In the genomic region with DNA sequence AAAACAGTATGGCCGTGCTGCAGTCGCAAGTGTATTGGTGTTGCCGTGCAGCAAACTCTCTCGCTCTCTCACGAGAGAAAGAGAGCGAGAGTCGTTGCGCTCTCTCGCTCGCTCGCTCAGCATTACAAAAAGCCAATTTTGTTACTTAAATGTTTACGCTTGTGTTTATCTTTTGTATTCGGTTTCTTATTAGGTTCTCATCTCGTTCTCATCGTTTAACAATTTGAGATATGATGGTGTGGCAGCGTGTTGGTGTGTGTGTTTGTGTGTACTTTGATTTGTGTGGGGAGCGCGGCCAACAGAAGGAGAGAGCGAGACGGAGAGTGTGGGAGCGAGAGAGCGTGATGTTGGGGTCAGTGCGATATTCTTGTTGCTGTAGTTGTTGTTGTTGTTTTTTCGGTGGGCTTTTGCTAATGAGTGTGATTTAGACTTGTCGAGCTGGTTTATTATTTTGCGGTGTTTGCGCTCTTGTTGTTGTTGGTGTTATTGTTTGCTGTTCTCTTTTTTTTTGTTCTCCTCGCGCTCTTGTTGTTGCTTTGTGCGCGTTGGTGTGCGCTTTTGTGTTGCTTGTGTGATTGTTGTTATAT, we compare ENCODE assay signal across 4 fruit fly cellular contexts.
TF ChIP-seq lines count a peak whose summit lies in the region.

No protein-coding gene starts in this region.

TF ChIP-seq in whole organism, embryonic, 481 proteins besides CTCF, POLR2A, EP300 and RAD21 (continued from another document and continues in another):
- TF ChIP-seq CG11696 (GFP tag; IDR thresholded peaks at IDR 0.05; lab: Robert Waterston, UW) (no peak), pum (GFP tag; optimal IDR thresholded peaks at IDR 0.05; lab: Kevin White, UChicago) (no peak), CG9437 (GFP tag; optimal IDR thresholded peaks at IDR 0.05; lab: Kevin White, UChicago) (no peak), CG4820 (GFP tag; optimal IDR thresholded peaks at IDR 0.05; lab: Kevin White, UChicago) (no peak), NC2β (GFP tag; optimal IDR thresholded peaks at IDR 0.05; lab: Kevin White, UChicago) (no peak), CG10979 (tag; optimal IDR thresholded peaks at IDR 0.05; lab: Kevin White, UChicago) (peak; percentile 23), CG4328 (GFP tag; optimal IDR thresholded peaks at IDR 0.05; lab: Kevin White, UChicago) (peak; percentile 32), Ptx1 (GFP tag; IDR thresholded peaks at IDR 0.05; lab: Robert Waterston, UW) (peak; percentile 22; the same call in 1 of the 2 replicates), CG7271 (tag; optimal IDR thresholded peaks at IDR 0.05; lab: Kevin White, UChicago) (peak; percentile 1), CG1602 (GFP tag; optimal IDR thresholded peaks at IDR 0.05; lab: Kevin White, UChicago) (no peak), p53 (GFP tag; optimal IDR thresholded peaks at IDR 0.05; lab: Kevin White, UChicago) (no peak), chif (GFP tag; optimal IDR thresholded peaks at IDR 0.05; lab: Kevin White, UChicago) (no peak), Xbp1 (GFP tag; optimal IDR thresholded peaks at IDR 0.05; lab: Kevin White, UChicago) (no peak), crc (GFP tag; optimal IDR thresholded peaks at IDR 0.05; lab: Kevin White, UChicago) (no peak), ro (GFP tag; IDR thresholded peaks at IDR 0.05; lab: Robert Waterston, UW) (no peak), Meics (GFP tag; optimal IDR thresholded peaks at IDR 0.05; lab: Kevin White, UChicago) (peak; percentile 35), ato (GFP tag; IDR thresholded peaks at IDR 0.05; lab: Robert Waterston, UW; ENCODE audit: partially characterized antibody) (no peak), lov (optimal IDR thresholded peaks at IDR 0.05; lab: Kevin White, UChicago) (no peak), lov (GFP tag; IDR thresholded peaks at IDR 0.05; lab: Robert Waterston, UW) (no peak; the same call in 2 of the 3 replicates), NfI (GFP tag; optimal IDR thresholded peaks at IDR 0.05; lab: Kevin White, UChicago) (peak; percentile 24), sima (GFP tag; optimal IDR thresholded peaks at IDR 0.05; lab: Kevin White, UChicago) (no peak), Hey (tag; optimal IDR thresholded peaks at IDR 0.05; lab: Kevin White, UChicago) (peak; percentile 66), GATAe (GFP tag; conservative IDR thresholded peaks at IDR 0.05; lab: Robert Waterston, UW) (peak; percentile 54), en (GFP tag; optimal IDR thresholded peaks at IDR 0.05; lab: Kevin White, UChicago) (no peak), CG7745 (tag; optimal IDR thresholded peaks at IDR 0.05; lab: Kevin White, UChicago) (peak; percentile 76), CG32767 (GFP tag; IDR thresholded peaks at IDR 0.05; lab: Robert Waterston, UW) (peak; percentile 59; the same call in 1 of the 2 replicates), Tbp (GFP tag; optimal IDR thresholded peaks at IDR 0.05; lab: Kevin White, UChicago) (no peak), jing (GFP tag; optimal IDR thresholded peaks at IDR 0.05; lab: Kevin White, UChicago) (no peak), bab2 (GFP tag; optimal IDR thresholded peaks at IDR 0.05; lab: Kevin White, UChicago) (no peak), bigmax (GFP tag; optimal IDR thresholded peaks at IDR 0.05; lab: Kevin White, UChicago) (no peak), seq (GFP tag; IDR thresholded peaks at IDR 0.05; lab: Robert Waterston, UW) (peak; percentile 48; the same call in 1 of the 2 replicates)

TF ChIP-seq in whole organism, prepupa, 60 proteins besides CTCF, POLR2A, EP300 and RAD21 (continued from another document):
- TF ChIP-seq CG8119 (GFP tag; IDR thresholded peaks at IDR 0.05; lab: Robert Waterston, UW) (peak; percentile 49; the same call in 1 of the 3 replicates), topi (GFP tag; optimal IDR thresholded peaks at IDR 0.05; lab: Kevin White, UChicago) (peak; percentile 15), CG6163 (GFP tag; IDR thresholded peaks at IDR 0.05; lab: Robert Waterston, UW) (peak; percentile 47; the same call in 2 of the 3 replicates), achi (GFP tag; optimal IDR thresholded peaks at IDR 0.05; lab: Kevin White, UChicago) (no peak), fkh (GFP tag; optimal IDR thresholded peaks at IDR 0.05; lab: Kevin White, UChicago) (peak; percentile 98), Eip93F (GFP tag; optimal IDR thresholded peaks at IDR 0.05; lab: Kevin White, UChicago) (no peak), Met (GFP tag; optimal IDR thresholded peaks at IDR 0.05; lab: Kevin White, UChicago) (peak; percentile 11), Ets21C (GFP tag; optimal IDR thresholded peaks at IDR 0.05; lab: Kevin White, UChicago) (no peak), spab (GFP tag; optimal IDR thresholded peaks at IDR 0.05; lab: Kevin White, UChicago) (peak; percentile 36), CG1621 (tag; optimal IDR thresholded peaks at IDR 0.05; lab: Kevin White, UChicago) (no peak), CG11294 (GFP tag; IDR thresholded peaks at IDR 0.05; lab: Robert Waterston, UW) (no peak), Sox15 (GFP tag; optimal IDR thresholded peaks at IDR 0.05; lab: Kevin White, UChicago) (no peak), Ets96B (tag; optimal IDR thresholded peaks at IDR 0.05; lab: Kevin White, UChicago) (peak; percentile 18), Sox14 (GFP tag; optimal IDR thresholded peaks at IDR 0.05; lab: Kevin White, UChicago) (peak; percentile 48), esn (GFP tag; optimal IDR thresholded peaks at IDR 0.05; lab: Kevin White, UChicago) (no peak), CG10669 (GFP tag; optimal IDR thresholded peaks at IDR 0.05; lab: Kevin White, UChicago) (peak; percentile 14), CG3919 (GFP tag; optimal IDR thresholded peaks at IDR 0.05; lab: Kevin White, UChicago) (peak; percentile 7), dac (GFP tag; optimal IDR thresholded peaks at IDR 0.05; lab: Kevin White, UChicago) (no peak), eg (GFP tag; IDR thresholded peaks at IDR 0.05; lab: Robert Waterston, UW) (peak; percentile 72), svp (GFP tag; lab: Kevin White, UChicago) (peak; percentile 94), Gug (GFP tag; IDR thresholded peaks at IDR 0.05; lab: Robert Waterston, UW) (peak; percentile 39; the same call in 1 of the 2 replicates), cyc (GFP tag; optimal IDR thresholded peaks at IDR 0.05; lab: Kevin White, UChicago) (no peak)

TF ChIP-seq in whole organism, pupa, 21 proteins besides CTCF, POLR2A, EP300 and RAD21 (continued from another document):
- TF ChIP-seq CG17806 (tag; optimal IDR thresholded peaks at IDR 0.05; lab: Kevin White, UChicago) (no peak), CG8301 (tag; optimal IDR thresholded peaks at IDR 0.05; lab: Kevin White, UChicago) (peak; percentile 11), gl (tag; optimal IDR thresholded peaks at IDR 0.05; lab: Kevin White, UChicago) (peak; percentile 59)

TF ChIP-seq in whole organism, wandering third instar larva, 38 proteins besides CTCF, POLR2A, EP300 and RAD21 (continued from another document):
- TF ChIP-seq dmrt93B (GFP tag; optimal IDR thresholded peaks at IDR 0.05; lab: Kevin White, UChicago) (no peak), HLH106 (tag; optimal IDR thresholded peaks at IDR 0.05; lab: Kevin White, UChicago) (no peak), fru (GFP tag; optimal IDR thresholded peaks at IDR 0.05; lab: Kevin White, UChicago) (peak; percentile 93), pan (optimal IDR thresholded peaks at IDR 0.05; lab: Kevin White, UChicago) (no peak), rgr (GFP tag; optimal IDR thresholded peaks at IDR 0.05; lab: Kevin White, UChicago) (peak; percentile 41), Hr78 (GFP tag; optimal IDR thresholded peaks at IDR 0.05; lab: Kevin White, UChicago) (no peak), psq (GFP tag; optimal IDR thresholded peaks at IDR 0.05; lab: Kevin White, UChicago) (peak; percentile 83), Vsx2 (GFP tag; optimal IDR thresholded peaks at IDR 0.05; lab: Kevin White, UChicago; ENCODE audit: partially characterized antibody) (peak; percentile 80), Myc (optimal IDR thresholded peaks at IDR 0.05; lab: Kevin White, UChicago) (no peak), dsf (GFP tag; optimal IDR thresholded peaks at IDR 0.05; lab: Kevin White, UChicago; ENCODE audit: borderline replicate concordance) (no peak), Dif (GFP tag; optimal IDR thresholded peaks at IDR 0.05; lab: Kevin White, UChicago; ENCODE audit: partially characterized antibody) (no peak), Hnf4 (GFP tag; optimal IDR thresholded peaks at IDR 0.05; lab: Kevin White, UChicago) (peak; percentile 72), br (GFP tag; optimal IDR thresholded peaks at IDR 0.05; lab: Kevin White, UChicago) (no peak), ey (GFP tag; optimal IDR thresholded peaks at IDR 0.05; lab: Kevin White, UChicago) (no peak), woc (GFP tag; optimal IDR thresholded peaks at IDR 0.05; lab: Kevin White, UChicago) (no peak), sage (GFP tag; optimal IDR thresholded peaks at IDR 0.05; lab: Kevin White, UChicago) (no peak), lola (GFP tag; optimal IDR thresholded peaks at IDR 0.05; lab: Kevin White, UChicago) (no peak), Mio (GFP tag; optimal IDR thresholded peaks at IDR 0.05; lab: Kevin White, UChicago) (no peak)
